Worm (Caenorhabditis elegans) whole organism, L4 larva: Measurements from ENCODE around the gene K01A2.10.

Experiments used
- F49E8.2 ChIP-seq: sonication (generic microtip); optimal IDR thresholded peaks from 2 replicates; lab custom pipeline; 2016; ENCODE audit warnings: missing compliant biosample characterization, mild to moderate bottlenecking, missing genetic modification characterization, borderline replicate concordance
- T26A8.4 ChIP-seq: fragments of 200-800 bp; sonication (Bioruptor generic); IDR thresholded peaks from 2 replicates; pipeline ENCODE4 v1.3.6; 2022; ENCODE audit warnings: missing genetic modification characterization, missing compliant biosample characterization
- ZK337.2 ChIP-seq: fragments of 200-800 bp; sonication (Bioruptor generic); IDR thresholded peaks from 2 replicates; pipeline ENCODE4 v1.3.6; 2022; ENCODE audit warnings: missing genetic modification reagents, missing genetic modification characterization, missing compliant biosample characterization
- aha-1 ChIP-seq: fragments of 150-350 bp; peaks from one replicate; lab custom pipeline; 2014; ENCODE audit warnings: missing biosample characterization, missing genetic modification characterization
- aly-2 ChIP-seq: sonication (generic microtip); optimal IDR thresholded peaks from 2 replicates; lab custom pipeline; 2018; ENCODE audit warnings: missing biosample characterization, missing genetic modification characterization
- arid-1 ChIP-seq: fragments of 200-800 bp; sonication (Bioruptor generic); conservative IDR thresholded peaks from 2 replicates; pipeline ENCODE4 v1.3.6; 2022; ENCODE audit warnings: missing genetic modification reagents, missing genetic modification characterization, missing compliant biosample characterization
- ceh-32 ChIP-seq: sonication (generic microtip); optimal IDR thresholded peaks from 2 replicates; lab custom pipeline; 2016; ENCODE audit warnings: mild to moderate bottlenecking, missing genetic modification characterization, missing compliant biosample characterization; ENCODE audit not compliant: poor library complexity
- ceh-82 ChIP-seq: sonication (generic microtip); optimal IDR thresholded peaks from 2 replicates; lab custom pipeline; 2017; ENCODE audit warnings: missing biosample characterization, missing genetic modification characterization
- daf-12 ChIP-seq: fragments of 150-350 bp; optimal IDR thresholded peaks from 2 replicates; lab custom pipeline; 2014; ENCODE audit warnings: missing biosample characterization, missing genetic modification reagents, missing genetic modification characterization
- daf-19 ChIP-seq: fragments of 200-800 bp; sonication (Bioruptor generic); conservative IDR thresholded peaks from 2 replicates; pipeline ENCODE4 v1.3.6; 2022; ENCODE audit warnings: missing genetic modification characterization, missing compliant biosample characterization
- daf-8 ChIP-seq: fragments of 200-800 bp; sonication (Bioruptor generic); IDR thresholded peaks from 2 replicates; pipeline ENCODE4 v1.3.6; 2022; ENCODE audit warnings: missing genetic modification characterization, missing compliant biosample characterization
- dmd-8 ChIP-seq: fragments of 200-800 bp; sonication (Bioruptor generic); IDR thresholded peaks from 2 replicates; pipeline ENCODE4 v1.3.6; 2022; ENCODE audit warnings: missing genetic modification characterization, missing compliant biosample characterization
- dmd-9 ChIP-seq: fragments of 200-800 bp; sonication (Bioruptor generic); IDR thresholded peaks from 2 replicates; pipeline ENCODE4 v1.3.6; 2022; ENCODE audit warnings: missing genetic modification reagents, missing genetic modification characterization, missing compliant biosample characterization
- dve-1 ChIP-seq: sonication (generic microtip); optimal IDR thresholded peaks from 2 replicates; lab custom pipeline; 2017; ENCODE audit warnings: antibody characterized with exemption, mild to moderate bottlenecking, missing genetic modification characterization, missing compliant biosample characterization; ENCODE audit not compliant: insufficient read depth
- egl-43 ChIP-seq: fragments of 200-800 bp; sonication (Bioruptor generic); IDR thresholded peaks from 2 replicates; pipeline ENCODE4 v1.3.6; 2022; ENCODE audit warnings: missing genetic modification reagents, missing genetic modification characterization, missing compliant biosample characterization
- fos-1 ChIP-seq: fragments of 150-350 bp; optimal IDR thresholded peaks from 2 replicates; lab custom pipeline; 2014; ENCODE audit warnings: missing biosample characterization, missing genetic modification characterization
- gei-8 ChIP-seq: fragments of 200-800 bp; sonication (Bioruptor generic); optimal IDR thresholded peaks from 2 replicates; lab custom pipeline; 2018; ENCODE audit warnings: mild to moderate bottlenecking, missing genetic modification characterization, missing compliant biosample characterization
- hif-1 ChIP-seq, 2 experiments: sonication (generic microtip); optimal IDR thresholded peaks; 2 replicates each; lab custom pipeline; 2016 to 2017; ENCODE audit warnings: missing compliant biosample characterization in 2 of 2, missing genetic modification characterization in 2 of 2, missing genetic modification reagents in 2 of 2, missing genotype in 2 of 2, mild to moderate bottlenecking in 1 of 2
- hlh-11 ChIP-seq: fragments of 200-800 bp; sonication (Bioruptor generic); optimal IDR thresholded peaks from 2 replicates; lab custom pipeline; 2018; ENCODE audit warnings: mild to moderate bottlenecking, missing genetic modification characterization, missing compliant biosample characterization
- jun-1 ChIP-seq: fragments of 150-350 bp; optimal IDR thresholded peaks from 2 replicates; lab custom pipeline; 2014; ENCODE audit warnings: missing biosample characterization, missing genetic modification reagents, missing genetic modification characterization
- lim-7 ChIP-seq: fragments of 200-800 bp; sonication (Bioruptor generic); IDR thresholded peaks from 2 replicates; pipeline ENCODE4 v1.3.6; 2022; ENCODE audit warnings: missing genetic modification characterization, missing compliant biosample characterization
- lin-13 ChIP-seq: fragments of 150-350 bp; optimal IDR thresholded peaks from 2 replicates; lab custom pipeline; 2014; ENCODE audit warnings: missing biosample characterization, missing genetic modification reagents, missing genetic modification characterization
- lin-15B ChIP-seq: fragments of 150-350 bp; sonication (generic microtip); optimal IDR thresholded peaks from 3 replicates; lab custom pipeline; 2014; ENCODE audit warnings: missing biosample characterization, missing genetic modification characterization
- lin-38 ChIP-seq: fragments of 200-800 bp; sonication (Bioruptor generic); IDR thresholded peaks from 2 replicates; pipeline ENCODE4 v1.3.6; 2022; ENCODE audit warnings: missing genetic modification reagents, missing genetic modification characterization, missing compliant biosample characterization
- lin-39 ChIP-seq: fragments of 150-350 bp; optimal IDR thresholded peaks from 2 replicates; lab custom pipeline; 2014; ENCODE audit warnings: missing biosample characterization, missing genetic modification reagents, missing genetic modification characterization
- mdl-1 ChIP-seq, 2 experiments: fragments of 150-350 bp in 1 of 2; sonication (generic microtip) in 1 of 2; optimal IDR thresholded peaks; 2 replicates each; lab custom pipeline; 2014 to 2017; ENCODE audit warnings: missing biosample characterization in 2 of 2, missing genetic modification characterization in 2 of 2
- mdt-29 ChIP-seq: fragments of 200-800 bp; sonication (Bioruptor generic); IDR thresholded peaks from 2 replicates; pipeline ENCODE4 v1.3.6; 2022; ENCODE audit warnings: missing genetic modification reagents, missing genetic modification characterization, missing compliant biosample characterization
- mep-1 ChIP-seq: fragments of 150-350 bp; sonication (generic microtip); optimal IDR thresholded peaks from 3 replicates; lab custom pipeline; 2014; ENCODE audit warnings: missing biosample characterization, missing genetic modification characterization
- mxl-2 ChIP-seq: fragments of 200-800 bp; sonication (Bioruptor generic); conservative IDR thresholded peaks from 2 replicates; pipeline ENCODE4 v1.3.6; 2022; ENCODE audit warnings: missing genetic modification reagents, missing genetic modification characterization, missing compliant biosample characterization
- mxl-3 ChIP-seq: fragments of 200-800 bp; sonication (Bioruptor generic); optimal IDR thresholded peaks from 2 replicates; lab custom pipeline; 2018; ENCODE audit warnings: mild to moderate bottlenecking, missing genetic modification characterization, missing compliant biosample characterization
- nhr-102 ChIP-seq: sonication (generic microtip); optimal IDR thresholded peaks from 2 replicates; lab custom pipeline; 2016; ENCODE audit warnings: mild to moderate bottlenecking, missing genetic modification characterization, moderate library complexity, missing compliant biosample characterization
- nhr-111 ChIP-seq: fragments of 200-800 bp; sonication (Bioruptor generic); optimal IDR thresholded peaks from 2 replicates; lab custom pipeline; 2018; ENCODE audit warnings: mild to moderate bottlenecking, missing genetic modification characterization, missing compliant biosample characterization
- nhr-25 ChIP-seq: sonication (generic microtip); optimal IDR thresholded peaks from 2 replicates; lab custom pipeline; 2017; ENCODE audit warnings: missing genetic modification characterization, mild to moderate bottlenecking, missing compliant biosample characterization, antibody characterized with exemption, moderate library complexity, borderline replicate concordance; ENCODE audit not compliant: insufficient read depth
- nhr-28 ChIP-seq: fragments of 150-350 bp; optimal IDR thresholded peaks from 2 replicates; lab custom pipeline; 2014; ENCODE audit warnings: missing biosample characterization, missing genetic modification characterization
- nhr-48 ChIP-seq: sonication (generic microtip); optimal IDR thresholded peaks from 2 replicates; lab custom pipeline; 2016; ENCODE audit warnings: mild to moderate bottlenecking, missing genetic modification characterization, missing compliant biosample characterization
- nhr-76 ChIP-seq: fragments of 150-350 bp; optimal IDR thresholded peaks from 2 replicates; lab custom pipeline; 2014; ENCODE audit warnings: missing biosample characterization, missing genetic modification characterization
- nhr-77 ChIP-seq: fragments of 150-350 bp; optimal IDR thresholded peaks from 2 replicates; lab custom pipeline; 2014; ENCODE audit warnings: missing biosample characterization, missing genetic modification characterization
- pqm-1 ChIP-seq: sonication (generic microtip); optimal IDR thresholded peaks from 2 replicates; lab custom pipeline; 2017; ENCODE audit warnings: missing biosample characterization, missing genetic modification characterization
- sdz-12 ChIP-seq: fragments of 200-800 bp; sonication (Bioruptor generic); optimal IDR thresholded peaks from 2 replicates; lab custom pipeline; 2018; ENCODE audit warnings: mild to moderate bottlenecking, missing genetic modification characterization, missing compliant biosample characterization
- set-16 ChIP-seq: fragments of 200-800 bp; sonication (Bioruptor generic); IDR thresholded peaks from 2 replicates; pipeline ENCODE4 v1.3.6; 2022; ENCODE audit warnings: missing genetic modification reagents, missing genetic modification characterization, missing compliant biosample characterization
- spr-3 ChIP-seq: fragments of 200-800 bp; sonication (Bioruptor generic); optimal IDR thresholded peaks from 2 replicates; lab custom pipeline; 2018; ENCODE audit warnings: mild to moderate bottlenecking, missing genetic modification characterization, missing compliant biosample characterization
- tag-97 ChIP-seq: fragments of 200-800 bp; sonication (Bioruptor generic); IDR thresholded peaks from 2 replicates; pipeline ENCODE4 v1.3.6; 2022; ENCODE audit warnings: missing genetic modification characterization, missing compliant biosample characterization
- tra-1 ChIP-seq: fragments of 200-800 bp; sonication (Bioruptor generic); IDR thresholded peaks from 2 replicates; pipeline ENCODE4 v1.3.6; 2022; ENCODE audit warnings: missing genetic modification reagents, missing genetic modification characterization, missing compliant biosample characterization
- unc-62 ChIP-seq, 3 experiments: fragments of 150-350 bp in 1 of 3; sonication (generic microtip); optimal IDR thresholded peaks in 2 of 3; peaks in 1 of 3; 1 replicate in 1 of 3; 2 replicates in 2 of 3; lab custom pipeline; 2014 to 2017; ENCODE audit warnings: missing biosample characterization in 3 of 3, missing genetic modification characterization in 3 of 3, missing genetic modification reagents in 3 of 3, missing genotype in 1 of 3
- zag-1 ChIP-seq: fragments of 150-350 bp; optimal IDR thresholded peaks from 2 replicates; lab custom pipeline; 2014; ENCODE audit warnings: missing biosample characterization, missing genetic modification characterization
- zip-11 ChIP-seq: fragments of 200-800 bp; sonication (Bioruptor generic); IDR thresholded peaks from 2 replicates; pipeline ENCODE4 v1.3.6; 2022; ENCODE audit warnings: missing genetic modification characterization, missing compliant biosample characterization
- ztf-7 ChIP-seq: fragments of 150-350 bp; optimal IDR thresholded peaks from 2 replicates; lab custom pipeline; 2014; ENCODE audit warnings: missing biosample characterization, missing genetic modification characterization

Gene K01A2.10

ce11 chrII:286551-286724 is 36.5 kb downstream of the K01A2.10 start, which contains the start of gene misc-1:
misc-1 (plus strand) TSS chrII:286625.
- TF ChIP-seq ZK337.2 (GFP tag; lab: Robert Waterston, UW) (no peak), jun-1 (tag; lab: Kevin White, UChicago) (no peak)

ce11 chrII:285627-286550 is 37.0 kb downstream of the K01A2.10 start, which contains the start of gene B0432.10:
B0432.10 (minus strand) TSS chrII:286275.
- no peak for TF ChIP-seq F49E8.2 (tag; lab: Kevin White, UChicago)
- no peak for TF ChIP-seq mdt-29 (GFP tag; lab: Robert Waterston, UW)
- TF ChIP-seq lin-38 (GFP tag; lab: Robert Waterston, UW) = peak; percentile 86
- TF ChIP-seq lin-15B (tag; lab: Kevin White, UChicago) = no peak
- TF ChIP-seq fos-1 = no peak
- TF ChIP-seq nhr-28 (tag; lab: Kevin White, UChicago) = peak; percentile 57
- TF ChIP-seq nhr-102 = peak; percentile 33
- peak in 1 of 2 experiments; percentile 77 for TF ChIP-seq unc-62 (GFP tag; optimal IDR thresholded peaks at IDR 0.05 in 1 of 2; lab: Kevin White, UChicago)
- no peak for TF ChIP-seq unc-62 (tag; optimal IDR thresholded peaks at IDR 0.05; lab: Kevin White, UChicago)
- no peak for TF ChIP-seq nhr-111 (GFP tag; lab: Kevin White, UChicago)
- TF ChIP-seq hif-1 (tag; optimal IDR thresholded peaks at IDR 0.05; lab: Kevin White, UChicago) = peak in 1 of 2 experiments; percentile 7
- no peak for TF ChIP-seq ceh-82
- no peak for TF ChIP-seq ceh-32 (tag; lab: Kevin White, UChicago)
- TF ChIP-seq lin-39 (tag; lab: Kevin White, UChicago) = no peak
- TF ChIP-seq nhr-77 = peak; percentile 51
- no peak for TF ChIP-seq zag-1 (tag; lab: Kevin White, UChicago)
- no peak for TF ChIP-seq jun-1 (tag; lab: Kevin White, UChicago)
- no peak for TF ChIP-seq daf-12
- TF ChIP-seq hlh-11 (tag; lab: Kevin White, UChicago) = peak; percentile 64
- 0 out of 2 replicates have a peak, but pooled peaks have one; percentile 44 for TF ChIP-seq arid-1 (GFP tag; lab: Robert Waterston, UW)
- no peak for TF ChIP-seq mdl-1 (tag; optimal IDR thresholded peaks at IDR 0.05; lab: Kevin White, UChicago)
- TF ChIP-seq tag-97 (GFP tag; lab: Robert Waterston, UW) = no peak
- no peak for TF ChIP-seq gei-8 (GFP tag; lab: Kevin White, UChicago)
- no peak for TF ChIP-seq tra-1 (GFP tag; lab: Robert Waterston, UW)
- TF ChIP-seq nhr-48 (tag; lab: Kevin White, UChicago) = no peak
- no peak for TF ChIP-seq daf-8 (GFP tag; lab: Robert Waterston, UW)
- TF ChIP-seq dmd-8 = no peak
- no peak for TF ChIP-seq set-16 (GFP tag; lab: Robert Waterston, UW)
- TF ChIP-seq dmd-9 (GFP tag; lab: Robert Waterston, UW) = no peak
- no peak for TF ChIP-seq lim-7 (GFP tag; lab: Robert Waterston, UW)
- no peak for TF ChIP-seq aly-2
- peak; percentile 11 for TF ChIP-seq spr-3 (GFP tag; lab: Kevin White, UChicago)
- TF ChIP-seq mep-1 (tag; lab: Kevin White, UChicago) = peak; percentile 79
- no peak for TF ChIP-seq mxl-3 (GFP tag; lab: Kevin White, UChicago)
- no peak for TF ChIP-seq sdz-12 (GFP tag; lab: Kevin White, UChicago)
- TF ChIP-seq mxl-2 = no peak
- no peak for TF ChIP-seq nhr-25 (tag; lab: Kevin White, UChicago)
- no peak for TF ChIP-seq zip-11
- TF ChIP-seq egl-43 (GFP tag; lab: Robert Waterston, UW) = no peak
- TF ChIP-seq dve-1 = peak; percentile 86
- peak; percentile 51 for TF ChIP-seq ztf-7 (tag; lab: Kevin White, UChicago)
- TF ChIP-seq pqm-1 (tag; lab: Kevin White, UChicago) = peak; percentile 19
- peak; percentile 95 for TF ChIP-seq aha-1 (tag; lab: Kevin White, UChicago)
- no peak for TF ChIP-seq nhr-76 (tag; lab: Kevin White, UChicago)
- peak; percentile 62 for TF ChIP-seq lin-13 (GFP tag; lab: Kevin White, UChicago)
- peak; percentile 69; the same call in 1 of the 2 replicates for TF ChIP-seq T26A8.4 (GFP tag; lab: Robert Waterston, UW)
- 0 out of 2 replicates have a peak, but pooled peaks have one; percentile 20 for TF ChIP-seq daf-19
